Fruit fly (Drosophila melanogaster) whole organism, embryonic: ENCODE data around the gene ssp3.
A peak's percentile ranks its signal among the peaks of the same experiment; 100 is the strongest.

Source experiments
- Awh ChIP-seq: fragments of 200-800 bp; sonication (Bioruptor generic); IDR thresholded peaks from 2 replicates; pipeline ENCODE4, ENCODE4 v1.3.6; 2022; ENCODE audit warnings: missing biosample characterization, missing genetic modification characterization
- CG10147 ChIP-seq: fragments of 200-800 bp; sonication (Bioruptor generic); optimal IDR thresholded peaks from 2 replicates; lab custom pipeline; 2019; ENCODE audit warnings: missing biosample characterization, mild to moderate bottlenecking, missing genetic modification characterization, moderate library complexity
- CG10267 ChIP-seq: fragments of 200-800 bp; sonication (Bioruptor generic); optimal IDR thresholded peaks from 2 replicates; lab custom pipeline; 2018; ENCODE audit warnings: missing biosample characterization, mild to moderate bottlenecking, missing genetic modification characterization, moderate library complexity
- CG10274 ChIP-seq: fragments of 200-800 bp; sonication (Bioruptor generic); optimal IDR thresholded peaks from 3 replicates; lab custom pipeline; 2017; ENCODE audit warnings: missing biosample characterization, mild to moderate bottlenecking, missing genetic modification characterization
- CG11696 ChIP-seq: fragments of 200-800 bp; sonication (Bioruptor generic); IDR thresholded peaks from 2 replicates; pipeline ENCODE4 v1.3.6; 2022; ENCODE audit warnings: missing biosample characterization, missing genetic modification characterization
- CG12104 ChIP-seq: fragments of 200-800 bp; sonication (Bioruptor generic); optimal IDR thresholded peaks from 3 replicates; lab custom pipeline; 2016; ENCODE audit warnings: missing biosample characterization, missing genetic modification characterization
- CG13424 ChIP-seq: fragments of 200-800 bp; sonication (Bioruptor generic); optimal IDR thresholded peaks from 2 replicates; lab custom pipeline; 2019; ENCODE audit warnings: missing biosample characterization, mild to moderate bottlenecking, missing genetic modification characterization, moderate library complexity
- CG13894 ChIP-seq: fragments of 200-800 bp; sonication (Bioruptor generic); optimal IDR thresholded peaks from 3 replicates; lab custom pipeline; 2018; ENCODE audit warnings: missing biosample characterization, mild to moderate bottlenecking, missing genetic modification characterization, moderate library complexity
- CG14710 ChIP-seq: fragments of 200-800 bp; sonication (Bioruptor generic); optimal IDR thresholded peaks from 3 replicates; lab custom pipeline; 2019; ENCODE audit warnings: missing biosample characterization, mild to moderate bottlenecking, missing genetic modification characterization, moderate library complexity
- CG14965 ChIP-seq: fragments of 200-800 bp; sonication (Bioruptor generic); optimal IDR thresholded peaks from 2 replicates; lab custom pipeline; 2016; ENCODE audit warnings: missing biosample characterization, missing genetic modification characterization, borderline replicate concordance
- CG17328 ChIP-seq: fragments of 200-800 bp; sonication (Bioruptor generic); IDR thresholded peaks from 2 replicates; pipeline ENCODE4 v1.3.6; 2022; ENCODE audit warnings: missing biosample characterization, missing genetic modification characterization
- CG17385 ChIP-seq: fragments of 200-800 bp; sonication (Bioruptor generic); optimal IDR thresholded peaks from 3 replicates; lab custom pipeline; 2018; ENCODE audit warnings: missing biosample characterization, mild to moderate bottlenecking, missing genetic modification characterization
- CG1832 ChIP-seq: fragments of 200-800 bp; sonication (Bioruptor generic); optimal IDR thresholded peaks from 2 replicates; lab custom pipeline; 2017; ENCODE audit warnings: missing biosample characterization, mild to moderate bottlenecking, missing genetic modification characterization, inconsistent platforms
- CG3065 ChIP-seq: fragments of 200-800 bp; sonication (Bioruptor generic); optimal IDR thresholded peaks from 2 replicates; lab custom pipeline; 2016; ENCODE audit warnings: missing biosample characterization, missing genetic modification characterization
- CG31441 ChIP-seq: fragments of 200-800 bp; sonication (Bioruptor generic); IDR thresholded peaks from 2 replicates; pipeline ENCODE4 v1.3.6; 2022; ENCODE audit warnings: missing biosample characterization, missing genetic modification characterization
- CG3726 ChIP-seq: fragments of 200-800 bp; sonication (Bioruptor generic); IDR thresholded peaks from 3 replicates; pipeline ENCODE4, ENCODE4 v1.3.6; 2022; ENCODE audit warnings: missing biosample characterization, missing genetic modification characterization
- CG8290 ChIP-seq, 3 experiments: fragments of 200-800 bp; sonication (Bioruptor generic); optimal IDR thresholded peaks; 2 replicates each; lab custom pipeline; 2016 to 2019; ENCODE audit warnings: missing biosample characterization in 3 of 3, missing genetic modification characterization in 3 of 3, mild to moderate bottlenecking in 2 of 3, moderate library complexity in 1 of 3
- Doc2 ChIP-seq: fragments of 200-800 bp; sonication (Bioruptor generic); IDR thresholded peaks from 2 replicates; pipeline ENCODE4 v1.3.6; 2022; ENCODE audit warnings: missing biosample characterization, missing genetic modification characterization
- E2f2 ChIP-seq: fragments of 200-800 bp; sonication (Bioruptor generic); IDR thresholded peaks from 2 replicates; pipeline ENCODE4 v1.3.6; 2022; ENCODE audit warnings: missing biosample characterization, missing genetic modification characterization
- Elba2 ChIP-seq: fragments of 200-800 bp; sonication (Bioruptor generic); optimal IDR thresholded peaks from 3 replicates; lab custom pipeline; 2016; ENCODE audit warnings: missing biosample characterization, missing genetic modification characterization
- Fer1 ChIP-seq: fragments of 200-800 bp; sonication (Bioruptor generic); optimal IDR thresholded peaks from 2 replicates; lab custom pipeline; 2017; ENCODE audit warnings: missing biosample characterization, mild to moderate bottlenecking, missing genetic modification characterization
- Gsc ChIP-seq: fragments of 200-800 bp; sonication (Bioruptor generic); IDR thresholded peaks from 2 replicates; pipeline ENCODE4 v1.3.6; 2022; ENCODE audit warnings: missing biosample characterization, missing genetic modification characterization
- Hr51 ChIP-seq, 2 experiments: fragments of 200-800 bp; sonication (Bioruptor generic); optimal IDR thresholded peaks; 2 replicates in 1 of 2; 3 replicates in 1 of 2; lab custom pipeline; 2016 to 2018; ENCODE audit warnings: missing biosample characterization in 2 of 2, missing genetic modification characterization in 2 of 2, mild to moderate bottlenecking in 1 of 2, moderate library complexity in 1 of 2
- Lpt ChIP-seq: fragments of >200 bp; optimal IDR thresholded peaks from 2 replicates; lab custom pipeline; 2018; ENCODE audit warnings: missing biosample characterization, missing genetic modification characterization
- MBD-R2 ChIP-seq: fragments of 200-800 bp; sonication (Bioruptor generic); IDR thresholded peaks from 2 replicates; pipeline ENCODE4 v1.3.6; 2022; ENCODE audit warnings: missing biosample characterization, missing genetic modification characterization
- Pdp1 ChIP-seq, 2 experiments: fragments of 200-800 bp; sonication (Bioruptor generic); optimal IDR thresholded peaks; 3 replicates each; lab custom pipeline; 2016; ENCODE audit warnings: missing biosample characterization in 2 of 2, missing genetic modification characterization in 2 of 2, mild to moderate bottlenecking in 1 of 2, moderate library complexity in 1 of 2
- Rfx ChIP-seq: fragments of 200-800 bp; sonication (Bioruptor generic); IDR thresholded peaks from 2 replicates; pipeline ENCODE4 v1.3.6; 2022; ENCODE audit warnings: missing biosample characterization, missing genetic modification characterization
- Rx ChIP-seq: fragments of 200-800 bp; sonication (Bioruptor generic); IDR thresholded peaks from 2 replicates; pipeline ENCODE4 v1.3.6; 2022; ENCODE audit warnings: missing biosample characterization, missing genetic modification characterization
- Trl ChIP-seq, 3 experiments: fragments of >200 bp in 2 of 3; fragments of 200-800 bp in 1 of 3; sonication (Bioruptor generic) in 1 of 3; optimal IDR thresholded peaks; 2 replicates in 1 of 3; 3 replicates in 2 of 3; lab custom pipeline; 2016 to 2017; ENCODE audit warnings: missing biosample characterization in 1 of 3, missing genetic modification characterization in 1 of 3
- YL-1 ChIP-seq: fragments of 200-800 bp; sonication (Bioruptor generic); optimal IDR thresholded peaks from 3 replicates; lab custom pipeline; 2017; ENCODE audit warnings: missing biosample characterization, mild to moderate bottlenecking, missing genetic modification characterization
- bigmax ChIP-seq: fragments of 200-800 bp; sonication (Bioruptor generic); optimal IDR thresholded peaks from 2 replicates; lab custom pipeline; 2018; ENCODE audit warnings: missing biosample characterization, mild to moderate bottlenecking, missing genetic modification characterization
- btn ChIP-seq: fragments of 200-800 bp; sonication (Bioruptor generic); optimal IDR thresholded peaks from 2 replicates; lab custom pipeline; 2016; ENCODE audit warnings: missing biosample characterization, missing genetic modification characterization
- cas ChIP-seq: fragments of 200-800 bp; sonication (Bioruptor generic); IDR thresholded peaks from 2 replicates; pipeline ENCODE4 v1.3.6; 2022; ENCODE audit warnings: missing biosample characterization, missing genetic modification characterization
- chn ChIP-seq: fragments of 200-800 bp; sonication (Bioruptor generic); optimal IDR thresholded peaks from 2 replicates; lab custom pipeline; 2016; ENCODE audit warnings: missing biosample characterization, missing genetic modification characterization
- cwo ChIP-seq: fragments of 200-800 bp; sonication (Bioruptor generic); optimal IDR thresholded peaks from 3 replicates; lab custom pipeline; 2017; ENCODE audit warnings: missing biosample characterization, missing genetic modification characterization, mild to moderate bottlenecking, moderate library complexity, missing genetic modification reagents
- disco-r ChIP-seq: fragments of 200-800 bp; sonication (Bioruptor generic); optimal IDR thresholded peaks from 2 replicates; lab custom pipeline; 2016; ENCODE audit warnings: missing biosample characterization, missing genetic modification characterization
- fru ChIP-seq: fragments of >200 bp; optimal IDR thresholded peaks from 2 replicates; lab custom pipeline; 2017
- ham ChIP-seq: fragments of 200-800 bp; sonication (Bioruptor generic); IDR thresholded peaks from 2 replicates; pipeline ENCODE4 v1.3.6; 2022; ENCODE audit warnings: missing biosample characterization, missing genetic modification characterization
- hbn ChIP-seq: fragments of 200-800 bp; sonication (Bioruptor generic); IDR thresholded peaks from 2 replicates; pipeline ENCODE4 v1.3.6; 2022; ENCODE audit warnings: missing biosample characterization, missing genetic modification characterization; ENCODE audit not compliant: partially characterized antibody
- hth ChIP-seq: fragments of >200 bp; optimal IDR thresholded peaks from 2 replicates; lab custom pipeline; 2017; ENCODE audit warnings: inconsistent platforms
- ken ChIP-seq: fragments of 200-800 bp; sonication (Bioruptor generic); IDR thresholded peaks from 3 replicates; pipeline ENCODE4 v1.3.6; 2022; ENCODE audit warnings: missing biosample characterization, missing genetic modification characterization
- onecut ChIP-seq: fragments of 200-800 bp; sonication (Bioruptor generic); IDR thresholded peaks from 2 replicates; pipeline ENCODE4 v1.3.6; 2022; ENCODE audit warnings: missing biosample characterization, missing genetic modification characterization
- prd ChIP-seq, 3 experiments: fragments of >200 bp in 2 of 3; fragments of 200-800 bp in 1 of 3; sonication (Bioruptor generic) in 1 of 3; optimal IDR thresholded peaks in 2 of 3; IDR thresholded peaks in 1 of 3; 2 replicates in 2 of 3; 3 replicates in 1 of 3; pipeline versions ENCODE4 v1.3.6 to Lab custom; 2017 to 2022; ENCODE audit warnings: missing biosample characterization in 1 of 3, missing genetic modification characterization in 1 of 3
- pros ChIP-seq: fragments of 200-800 bp; sonication (Bioruptor generic); optimal IDR thresholded peaks from 3 replicates; lab custom pipeline; 2019; ENCODE audit warnings: missing biosample characterization, mild to moderate bottlenecking, missing genetic modification characterization, moderate library complexity
- pzg ChIP-seq: fragments of 200-800 bp; sonication (Bioruptor generic); optimal IDR thresholded peaks from 3 replicates; lab custom pipeline; 2018; ENCODE audit warnings: missing biosample characterization, mild to moderate bottlenecking, missing genetic modification characterization, moderate library complexity
- sr ChIP-seq: fragments of 200-800 bp; sonication (Bioruptor generic); IDR thresholded peaks from 3 replicates; pipeline ENCODE4 v1.3.6; 2022; ENCODE audit warnings: missing biosample characterization, missing genetic modification characterization
- sug ChIP-seq: fragments of 200-800 bp; optimal IDR thresholded peaks from 2 replicates; lab custom pipeline; 2019; ENCODE audit warnings: missing biosample characterization, mild to moderate bottlenecking, missing genetic modification characterization, moderate library complexity
- ttk ChIP-seq: fragments of 200-800 bp; sonication (Bioruptor generic); IDR thresholded peaks from 2 replicates; pipeline ENCODE4 v2.1.2; 2022; ENCODE audit warnings: missing biosample characterization, missing genetic modification characterization
- usp ChIP-seq: fragments of >200 bp; optimal IDR thresholded peaks from 2 replicates; lab custom pipeline; 2017; ENCODE audit warnings: missing biosample characterization, missing genetic modification characterization
- vfl ChIP-seq: fragments of 200-800 bp; sonication (Bioruptor generic); optimal IDR thresholded peaks from 2 replicates; lab custom pipeline; 2016; ENCODE audit warnings: missing biosample characterization, missing genetic modification characterization
- zfh1 ChIP-seq: fragments of 200-800 bp; sonication (Bioruptor generic); IDR thresholded peaks from 3 replicates; pipeline ENCODE4 v1.3.6; 2022; ENCODE audit warnings: missing biosample characterization, missing genetic modification characterization

The ssp3 gene

dm6 chr2L:18936056-18936455 is 7.7 kb downstream of the ssp3 start (continued):
- no peak for TF ChIP-seq Trl (optimal IDR thresholded peaks at IDR 0.05; lab: Kevin White, UChicago)
- no peak for TF ChIP-seq Trl (GFP tag; optimal IDR thresholded peaks at IDR 0.05; lab: Kevin White, UChicago)
- no peak for TF ChIP-seq Gsc (GFP tag; lab: Robert Waterston, UW)
- TF ChIP-seq Hr51 (GFP tag; optimal IDR thresholded peaks at IDR 0.05; lab: Kevin White, UChicago), result no peak
- 0 out of 2 replicates have a peak, but pooled peaks have one; percentile 20 for TF ChIP-seq CG17328 (GFP tag; lab: Robert Waterston, UW)
- TF ChIP-seq MBD-R2 (GFP tag; lab: Robert Waterston, UW), result peak; percentile 25; the same call in 1 of the 2 replicates
- no peak for TF ChIP-seq CG12104 (GFP tag; lab: Kevin White, UChicago)
- TF ChIP-seq vfl (GFP tag; lab: Kevin White, UChicago), result no peak
- TF ChIP-seq pros (GFP tag; lab: Kevin White, UChicago), result no peak
- no peak for TF ChIP-seq CG10147 (GFP tag; lab: Kevin White, UChicago)
- no peak for TF ChIP-seq CG10267 (tag; lab: Kevin White, UChicago)
- no peak for TF ChIP-seq ham (GFP tag; lab: Robert Waterston, UW)
- TF ChIP-seq bigmax (GFP tag; lab: Kevin White, UChicago), result no peak
- TF ChIP-seq ken (GFP tag; lab: Robert Waterston, UW), result no peak
- peak; percentile 30 for TF ChIP-seq CG3065 (GFP tag; lab: Kevin White, UChicago)
- no peak for TF ChIP-seq CG14965 (GFP tag; lab: Kevin White, UChicago)
- TF ChIP-seq Pdp1 (GFP tag; optimal IDR thresholded peaks at IDR 0.05; lab: Kevin White, UChicago), result no peak
- TF ChIP-seq E2f2, result no peak
- TF ChIP-seq hth (lab: Kevin White, UChicago), result no peak
- no peak for TF ChIP-seq hbn (GFP tag; lab: Robert Waterston, UW)
- TF ChIP-seq cwo, result no peak
- no peak for TF ChIP-seq Doc2 (GFP tag; lab: Robert Waterston, UW)
- no peak for TF ChIP-seq disco-r (GFP tag; lab: Kevin White, UChicago)
- TF ChIP-seq prd (optimal IDR thresholded peaks at IDR 0.05; lab: Kevin White, UChicago), result no peak
- no peak for TF ChIP-seq prd (GFP tag; IDR thresholded peaks at IDR 0.05; lab: Robert Waterston, UW)
- no peak for TF ChIP-seq fru (lab: Kevin White, UChicago)
- TF ChIP-seq YL-1 (GFP tag; lab: Kevin White, UChicago), result no peak
- TF ChIP-seq onecut (GFP tag; lab: Robert Waterston, UW), result no peak
- TF ChIP-seq Rx, result no peak
- TF ChIP-seq CG13424 (tag; lab: Kevin White, UChicago), result no peak
- no peak for TF ChIP-seq Fer1 (GFP tag; lab: Kevin White, UChicago)
- no peak for TF ChIP-seq Elba2 (GFP tag; lab: Kevin White, UChicago)
- TF ChIP-seq usp, result no peak
- TF ChIP-seq CG3726 (GFP tag; lab: Robert Waterston, UW), result no peak
- no peak for TF ChIP-seq CG17385 (GFP tag; lab: Kevin White, UChicago)
- no peak for TF ChIP-seq Lpt (GFP tag; lab: Kevin White, UChicago)
- no peak for TF ChIP-seq Awh
- TF ChIP-seq sug (tag; lab: Kevin White, UChicago), result no peak
- no peak for TF ChIP-seq CG31441 (GFP tag; lab: Robert Waterston, UW)
- no peak for TF ChIP-seq CG10274 (GFP tag; lab: Kevin White, UChicago)
- TF ChIP-seq sr (GFP tag; lab: Robert Waterston, UW), result peak; percentile 43; the same call in 1 of the 3 replicates
- no peak for TF ChIP-seq pzg
- TF ChIP-seq Rfx (GFP tag; lab: Robert Waterston, UW), result peak; percentile 43; the same call in 1 of the 2 replicates
- no peak for TF ChIP-seq chn (GFP tag; lab: Kevin White, UChicago)
- TF ChIP-seq CG14710 (tag; lab: Kevin White, UChicago), result no peak
- TF ChIP-seq CG1832, result peak; percentile 99
- TF ChIP-seq zfh1, result 0 out of 3 replicates have a peak, but pooled peaks have one; percentile 27
- no peak for TF ChIP-seq CG13894 (tag; lab: Kevin White, UChicago)
- TF ChIP-seq btn, result no peak
- peak; percentile 29; the same call in 1 of the 2 replicates for TF ChIP-seq ttk (GFP tag; lab: Robert Waterston, UW)
- TF ChIP-seq CG8290 (GFP tag; optimal IDR thresholded peaks at IDR 0.05; lab: Kevin White, UChicago), result no peak
- no peak for TF ChIP-seq CG8290 (tag; optimal IDR thresholded peaks at IDR 0.05; lab: Kevin White, UChicago)
- no peak for TF ChIP-seq CG11696 (GFP tag; lab: Robert Waterston, UW)
- no peak for TF ChIP-seq cas (GFP tag; lab: Robert Waterston, UW)
